Worm (Caenorhabditis elegans) whole organism, mixed stage, embryonic: ENCODE measurements around the gene C13A10.2.

Experiments
- hlh-1 ChIP-seq: fragments of 150-350 bp; optimal IDR thresholded peaks from 2 replicates; lab custom pipeline; 2014; ENCODE audit warnings: missing biosample characterization, missing genetic modification reagents, missing genetic modification characterization
- lin-13 ChIP-seq: fragments of 150-350 bp; optimal IDR thresholded peaks from 2 replicates; lab custom pipeline; 2014; ENCODE audit warnings: missing biosample characterization, missing genetic modification characterization
- mls-2 ChIP-seq: sonication (generic microtip); optimal IDR thresholded peaks from 2 replicates; lab custom pipeline; 2016; ENCODE audit warnings: mild to moderate bottlenecking, missing genetic modification characterization, moderate library complexity, missing compliant biosample characterization
- nhr-237 ChIP-seq: fragments of 150-350 bp; optimal IDR thresholded peaks from 2 replicates; lab custom pipeline; 2014; ENCODE audit warnings: missing biosample characterization, missing genetic modification characterization
- nhr-28 ChIP-seq: fragments of 150-350 bp; optimal IDR thresholded peaks from 2 replicates; lab custom pipeline; 2014; ENCODE audit warnings: missing biosample characterization, missing genetic modification characterization
- sem-2 ChIP-seq: fragments of 200-800 bp; sonication (Bioruptor generic); optimal IDR thresholded peaks from 2 replicates; lab custom pipeline; 2018; ENCODE audit warnings: mild to moderate bottlenecking, missing genetic modification characterization, missing compliant biosample characterization
- snpc-4 ChIP-seq: fragments of 150-350 bp; optimal IDR thresholded peaks from 2 replicates; lab custom pipeline; 2014; ENCODE audit warnings: missing biosample characterization, missing genetic modification characterization
- unc-120 ChIP-seq: sonication (generic microtip); optimal IDR thresholded peaks from 2 replicates; lab custom pipeline; 2017; ENCODE audit warnings: missing genetic modification characterization, missing compliant biosample characterization; ENCODE audit not compliant: poor library complexity, severe bottlenecking
- unc-62 ChIP-seq: fragments of 150-350 bp; optimal IDR thresholded peaks from 2 replicates; lab custom pipeline; 2014; ENCODE audit warnings: missing biosample characterization, missing genetic modification reagents, missing genetic modification characterization

- TF ChIP-seq unc-62 (GFP tag; lab: Kevin White, UChicago) (no peak), nhr-237 (no peak), mls-2 (tag; lab: Kevin White, UChicago) (no peak), snpc-4 (no peak), nhr-28 (tag; lab: Kevin White, UChicago) (no peak), unc-120 (tag; lab: Kevin White, UChicago) (no peak), hlh-1 (tag; lab: Kevin White, UChicago) (no peak), lin-13 (no peak), sem-2 (no peak)
Observed at ce11 chrII:1397703-1398102, 39.9 kb upstream of the C13A10.2 start, which contains the start of gene F54D12.8.
